Fruit fly (Drosophila melanogaster) whole organism, embryonic: Measurements from ENCODE around the gene HSPBAP1.

Experiments used
- Adf1 ChIP-seq: fragments of 200-800 bp; sonication (Bioruptor generic); IDR thresholded peaks from 2 replicates; pipeline ENCODE4 v1.3.6; 2022; ENCODE audit warnings: missing biosample characterization, missing genetic modification characterization
- Asciz ChIP-seq: fragments of 200-800 bp; sonication (Bioruptor generic); optimal IDR thresholded peaks from 2 replicates; lab custom pipeline; 2017; ENCODE audit warnings: missing biosample characterization, mild to moderate bottlenecking, missing genetic modification characterization, missing genetic modification reagents
- CG1233 ChIP-seq: fragments of 200-800 bp; sonication (Bioruptor generic); optimal IDR thresholded peaks from 4 replicates; lab custom pipeline; 2018; ENCODE audit warnings: missing biosample characterization, mild to moderate bottlenecking, missing genetic modification characterization
- CG12942 ChIP-seq: fragments of 200-800 bp; sonication (Bioruptor generic); optimal IDR thresholded peaks from 3 replicates; lab custom pipeline; 2016; ENCODE audit warnings: missing biosample characterization, missing genetic modification characterization
- CG17612 ChIP-seq: fragments of 200-800 bp; sonication (Bioruptor generic); IDR thresholded peaks from 2 replicates; pipeline ENCODE4 v1.3.6; 2022; ENCODE audit warnings: missing biosample characterization, missing genetic modification characterization
- CG1832 ChIP-seq: fragments of 200-800 bp; sonication (Bioruptor generic); optimal IDR thresholded peaks from 2 replicates; lab custom pipeline; 2017; ENCODE audit warnings: missing biosample characterization, mild to moderate bottlenecking, missing genetic modification characterization, inconsistent platforms
- CG2889 ChIP-seq: fragments of 200-800 bp; sonication (Bioruptor generic); IDR thresholded peaks from 3 replicates; pipeline ENCODE4 v1.3.6; 2022; ENCODE audit warnings: missing biosample characterization, missing genetic modification characterization
- CG31365 ChIP-seq: fragments of 200-800 bp; sonication (Bioruptor generic); optimal IDR thresholded peaks from 2 replicates; lab custom pipeline; 2018; ENCODE audit warnings: missing biosample characterization, mild to moderate bottlenecking, missing genetic modification characterization
- CG3847 ChIP-seq: fragments of 200-800 bp; sonication (Bioruptor generic); IDR thresholded peaks from 2 replicates; pipeline ENCODE4 v1.3.6; 2022; ENCODE audit warnings: missing biosample characterization, missing genetic modification characterization
- CG4424 ChIP-seq: fragments of 200-800 bp; sonication (Bioruptor generic); optimal IDR thresholded peaks from 3 replicates; lab custom pipeline; 2016; ENCODE audit warnings: missing biosample characterization, missing genetic modification characterization
- CG8290 ChIP-seq, 3 experiments: fragments of 200-800 bp; sonication (Bioruptor generic); optimal IDR thresholded peaks; 2 replicates each; lab custom pipeline; 2016 to 2019; ENCODE audit warnings: missing biosample characterization in 3 of 3, missing genetic modification characterization in 3 of 3, mild to moderate bottlenecking in 2 of 3, moderate library complexity in 1 of 3
- CHES-1-like ChIP-seq: fragments of 200-800 bp; sonication (Bioruptor generic); optimal IDR thresholded peaks from 2 replicates; lab custom pipeline; 2016; ENCODE audit warnings: missing biosample characterization, missing genetic modification characterization
- Doc3 ChIP-seq: fragments of 200-800 bp; sonication (Bioruptor generic); IDR thresholded peaks from 3 replicates; pipeline ENCODE4 v1.3.6; 2022; ENCODE audit warnings: missing biosample characterization, missing genetic modification characterization; ENCODE audit not compliant: partially characterized antibody
- Drgx ChIP-seq: fragments of 200-800 bp; sonication (Bioruptor generic); IDR thresholded peaks from 2 replicates; pipeline ENCODE4 v1.3.6; 2022; ENCODE audit warnings: missing biosample characterization, missing genetic modification characterization
- Ets65A ChIP-seq: fragments of 200-800 bp; sonication (Bioruptor generic); peaks from one replicate; lab custom pipeline; 2016; ENCODE audit warnings: missing biosample characterization, missing genetic modification characterization
- HLHmδ ChIP-seq: fragments of 200-800 bp; sonication (Bioruptor generic); optimal IDR thresholded peaks from 2 replicates; lab custom pipeline; 2018; ENCODE audit warnings: missing biosample characterization, mild to moderate bottlenecking, missing genetic modification characterization, moderate library complexity
- Jarid2 ChIP-seq: fragments of 200-800 bp; sonication (Bioruptor generic); optimal IDR thresholded peaks from 3 replicates; lab custom pipeline; 2017; ENCODE audit warnings: mild to moderate bottlenecking, missing biosample characterization, missing genetic modification reagents, missing genetic modification characterization
- Med ChIP-seq: fragments of 200-800 bp; sonication (Bioruptor generic); peaks from one replicate; lab custom pipeline; 2016; ENCODE audit warnings: missing biosample characterization, missing genetic modification characterization, mild to moderate bottlenecking, inconsistent platforms, moderate library complexity
- NC2α ChIP-seq: fragments of 200-800 bp; sonication (Bioruptor generic); optimal IDR thresholded peaks from 2 replicates; lab custom pipeline; 2016; ENCODE audit warnings: missing biosample characterization, missing genetic modification characterization
- NFAT ChIP-seq: fragments of 200-800 bp; sonication (Bioruptor generic); IDR thresholded peaks from 2 replicates; pipeline ENCODE4 v1.3.6; 2022; ENCODE audit warnings: missing biosample characterization, missing genetic modification characterization
- Ptx1 ChIP-seq: fragments of 200-800 bp; sonication (Bioruptor generic); IDR thresholded peaks from 2 replicates; pipeline ENCODE4 v1.3.6; 2022; ENCODE audit warnings: missing biosample characterization, missing genetic modification characterization
- Trl ChIP-seq, 3 experiments: fragments of >200 bp in 2 of 3; fragments of 200-800 bp in 1 of 3; sonication (Bioruptor generic) in 1 of 3; optimal IDR thresholded peaks; 2 replicates in 1 of 3; 3 replicates in 2 of 3; lab custom pipeline; 2016 to 2017; ENCODE audit warnings: missing biosample characterization in 1 of 3, missing genetic modification characterization in 1 of 3
- amos ChIP-seq: fragments of 200-800 bp; sonication (Bioruptor generic); IDR thresholded peaks from 2 replicates; pipeline ENCODE4 v1.3.6; 2022; ENCODE audit warnings: missing biosample characterization, missing genetic modification characterization; ENCODE audit not compliant: partially characterized antibody
- ara ChIP-seq: fragments of 200-800 bp; sonication (Bioruptor generic); IDR thresholded peaks from 2 replicates; pipeline ENCODE4 v1.3.6; 2022; ENCODE audit warnings: missing biosample characterization, missing genetic modification characterization
- bowl ChIP-seq: fragments of 200-800 bp; sonication (Bioruptor generic); IDR thresholded peaks from 2 replicates; pipeline ENCODE4 v1.3.6; 2022; ENCODE audit warnings: missing biosample characterization, missing genetic modification characterization
- chinmo ChIP-seq: fragments of 200-800 bp; sonication (Bioruptor generic); IDR thresholded peaks from 4 replicates; pipeline ENCODE4 v1.3.6; 2022; ENCODE audit warnings: missing biosample characterization, missing genetic modification characterization; ENCODE audit not compliant: partially characterized antibody
- da ChIP-seq: fragments of 200-800 bp; sonication (Bioruptor generic); optimal IDR thresholded peaks from 2 replicates; lab custom pipeline; 2016; ENCODE audit warnings: missing biosample characterization, missing genetic modification characterization
- eve ChIP-seq, 2 experiments: fragments of >200 bp; optimal IDR thresholded peaks; 2 replicates each; lab custom pipeline; 2017; ENCODE audit warnings: missing biosample characterization in 2 of 2, missing genetic modification characterization in 2 of 2
- gfzf ChIP-seq: fragments of 200-800 bp; sonication (Bioruptor generic); optimal IDR thresholded peaks from 2 replicates; lab custom pipeline; 2016; ENCODE audit warnings: missing biosample characterization, mild to moderate bottlenecking, missing genetic modification characterization, moderate library complexity
- lola ChIP-seq, 3 experiments: fragments of >200 bp in 2 of 3; fragments of 200-800 bp in 1 of 3; sonication (Bioruptor generic) in 1 of 3; optimal IDR thresholded peaks; 2 replicates each; lab custom pipeline; 2017 to 2019; ENCODE audit warnings: missing biosample characterization in 3 of 3, missing genetic modification characterization in 3 of 3, mild to moderate bottlenecking in 1 of 3, moderate library complexity in 1 of 3
- oc ChIP-seq: fragments of 200-800 bp; sonication (Bioruptor generic); optimal IDR thresholded peaks from 2 replicates; lab custom pipeline; 2018; ENCODE audit warnings: missing biosample characterization, mild to moderate bottlenecking, missing genetic modification characterization, moderate library complexity
- repo ChIP-seq: fragments of 200-800 bp; sonication (Bioruptor generic); optimal IDR thresholded peaks from 2 replicates; lab custom pipeline; 2016; ENCODE audit warnings: missing biosample characterization, missing genetic modification characterization
- sna ChIP-seq: fragments of 200-800 bp; sonication (Bioruptor generic); IDR thresholded peaks from 2 replicates; pipeline ENCODE4 v1.3.6; 2022; ENCODE audit warnings: missing biosample characterization, missing genetic modification characterization; ENCODE audit not compliant: partially characterized antibody
- sug ChIP-seq: fragments of 200-800 bp; optimal IDR thresholded peaks from 2 replicates; lab custom pipeline; 2019; ENCODE audit warnings: missing biosample characterization, mild to moderate bottlenecking, missing genetic modification characterization, moderate library complexity

The HSPBAP1 gene

dm6 chr3R:27736367-27737005 lies 41.5 kb downstream of the HSPBAP1 start, which contains the start of gene Ets98B (continued):
- peak; percentile 18 for TF ChIP-seq Jarid2 (GFP tag; lab: Kevin White, UChicago)
- TF ChIP-seq da (GFP tag; lab: Kevin White, UChicago), result no peak
- 0 out of 2 replicates have a peak, but pooled peaks have one; percentile 32 for TF ChIP-seq NFAT (GFP tag; lab: Robert Waterston, UW)
- TF ChIP-seq amos (GFP tag; lab: Robert Waterston, UW), result no peak; the same call in 1 of the 2 replicates
- 0 out of 2 replicates have a peak, but pooled peaks have one; percentile 18 for TF ChIP-seq Drgx (GFP tag; lab: Robert Waterston, UW)
- TF ChIP-seq oc (tag; lab: Kevin White, UChicago), result peak; percentile 52
- peak; percentile 70; the same call in 1 of the 4 replicates for TF ChIP-seq chinmo (GFP tag; lab: Robert Waterston, UW)
- no peak for TF ChIP-seq CG8290 (GFP tag; optimal IDR thresholded peaks at IDR 0.05; lab: Kevin White, UChicago)
- TF ChIP-seq CG8290 (tag; optimal IDR thresholded peaks at IDR 0.05; lab: Kevin White, UChicago), result peak in 1 of 2 experiments; percentile 22
- TF ChIP-seq Trl (optimal IDR thresholded peaks at IDR 0.05; lab: Kevin White, UChicago), result peak; percentile 31 to 58
- no peak for TF ChIP-seq Trl (GFP tag; optimal IDR thresholded peaks at IDR 0.05; lab: Kevin White, UChicago)
- TF ChIP-seq CG1832 (GFP tag; lab: Kevin White, UChicago), result peak; percentile 47

dm6 chr3R:27737038-27737437 lies 42.0 kb downstream of the HSPBAP1 start:
- TF ChIP-seq lola (GFP tag; optimal IDR thresholded peaks at IDR 0.05; lab: Kevin White, UChicago) (no peak), Adf1 (GFP tag; lab: Robert Waterston, UW) (no peak), Doc3 (no peak), ara (GFP tag; lab: Robert Waterston, UW) (no peak), gfzf (GFP tag; lab: Kevin White, UChicago) (no peak), CG1233 (no peak), Med (GFP tag; lab: Kevin White, UChicago) (peak; percentile 42), CHES-1-like (no peak), sna (GFP tag; lab: Robert Waterston, UW) (no peak), CG12942 (GFP tag; lab: Kevin White, UChicago) (no peak), CG4424 (GFP tag; lab: Kevin White, UChicago) (no peak), sug (tag; lab: Kevin White, UChicago) (peak; percentile 14), CG3847 (no peak), eve (GFP tag; optimal IDR thresholded peaks at IDR 0.05; lab: Kevin White, UChicago) (no peak)

DNA sequence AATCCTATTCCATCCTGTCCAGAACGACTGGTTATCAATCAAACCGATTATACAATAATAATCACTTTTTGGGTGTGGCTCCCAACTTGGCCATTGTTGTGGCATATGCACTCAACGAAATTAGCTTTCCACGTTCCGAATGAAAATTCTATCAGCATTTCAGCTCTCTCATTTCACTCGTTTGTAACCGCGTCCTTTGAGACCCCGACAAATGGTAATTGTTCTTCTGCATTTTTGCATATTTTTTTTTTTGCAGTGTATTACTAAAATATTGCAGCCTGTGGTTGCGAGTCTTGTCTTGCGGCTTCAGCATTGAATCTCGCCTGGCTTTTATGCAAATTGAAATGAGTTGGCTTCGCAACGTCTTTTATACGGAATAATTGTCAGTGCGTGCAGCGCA lies 43.3 kb downstream of the HSPBAP1 start:
- TF ChIP-seq CG12942 (GFP tag; lab: Kevin White, UChicago), result no peak
- peak; percentile 10; the same call in 1 of the 2 replicates for TF ChIP-seq Ptx1 (GFP tag; lab: Robert Waterston, UW)
- 0 out of 2 replicates have a peak, but pooled peaks have one; percentile 27 for TF ChIP-seq Drgx (GFP tag; lab: Robert Waterston, UW)
- no peak for TF ChIP-seq CG31365 (tag; lab: Kevin White, UChicago)
- no peak for TF ChIP-seq repo (GFP tag; lab: Kevin White, UChicago)
- TF ChIP-seq Asciz, result no peak
- TF ChIP-seq CG2889, result no peak
- TF ChIP-seq HLHmδ (GFP tag; lab: Kevin White, UChicago), result no peak
- no peak for TF ChIP-seq bowl (GFP tag; lab: Robert Waterston, UW)
- no peak for TF ChIP-seq CG17612 (GFP tag; lab: Robert Waterston, UW)
- TF ChIP-seq Ets65A, result peak; percentile 3
- no peak for TF ChIP-seq NC2α (GFP tag; lab: Kevin White, UChicago)
